Worm (Caenorhabditis elegans): ENCODE results near the gene T22F3.8.
"Not testable (repeated sequence)": the region's sequence is repeated elsewhere in the genome, so short reads cannot be mapped to it uniquely, and the experiment has no call there.

The T22F3.8 gene

ce11 chrV:3632249-3633030, 27.2 kb upstream of the T22F3.8 start:
- TF ChIP-seq B0310.2 (tag; optimal IDR thresholded peaks at IDR 0.05) (no peak), flt-1 (GFP tag; IDR thresholded peaks at IDR 0.05) (no peak), tbx-11 (GFP tag; IDR thresholded peaks at IDR 0.05) (no peak), F13C5.2 (tag; optimal IDR thresholded peaks at IDR 0.05) (no peak), scrt-1 (GFP tag; IDR thresholded peaks at IDR 0.05) (no peak), hnd-1 (tag; optimal IDR thresholded peaks at IDR 0.05) (no peak)

ce11 chrV:3631591-3631990, 26.4 kb upstream of the T22F3.8 start, which contains the start of gene F59B1.6:
Gene F59B1.6, minus strand, starts transcription at chrV:3631691.
- no peak for TF ChIP-seq ceh-13 (GFP tag; optimal IDR thresholded peaks at IDR 0.05)

- no peak for TF ChIP-seq B0310.2 (tag; optimal IDR thresholded peaks at IDR 0.05)
- no peak for TF ChIP-seq ets-7 (tag; optimal IDR thresholded peaks at IDR 0.05)
- TF ChIP-seq ceh-13 (GFP tag; optimal IDR thresholded peaks at IDR 0.05) = no peak
- no peak for TF ChIP-seq tra-4 (tag; optimal IDR thresholded peaks at IDR 0.05)
- no peak for TF ChIP-seq tbx-11 (GFP tag; IDR thresholded peaks at IDR 0.05)
- no peak for TF ChIP-seq hmg-4 (GFP tag; optimal IDR thresholded peaks at IDR 0.05)
- TF ChIP-seq scrt-1 (GFP tag; IDR thresholded peaks at IDR 0.05) = no peak
- no peak for TF ChIP-seq F13C5.2 (tag; optimal IDR thresholded peaks at IDR 0.05)
- TF ChIP-seq tbx-37 (GFP tag; conservative IDR thresholded peaks at IDR 0.05) = no peak
- TF ChIP-seq ama-1 (optimal IDR thresholded peaks at IDR 0.05) = no peak
- TF ChIP-seq aly-1 (tag; optimal IDR thresholded peaks at IDR 0.05) = no peak
- TF ChIP-seq ceh-36 (tag; optimal IDR thresholded peaks at IDR 0.05) = no peak
Observed at ce11 chrV:3626944-3627343, 21.7 kb upstream of the T22F3.8 start, which contains the start of gene F59B1.4. Gene F59B1.4, minus strand, starts transcription at chrV:3627044.

ce11 chrV:3620608-3621007, 15.4 kb upstream of the T22F3.8 start, which contains the start of gene srx-93:
Gene srx-93, minus strand, starts transcription at chrV:3620708.
- TF ChIP-seq hnd-1 (tag; optimal IDR thresholded peaks at IDR 0.05); sea-1 (GFP tag; conservative IDR thresholded peaks at IDR 0.05); pes-1 (GFP tag; IDR thresholded peaks at IDR 0.05): not testable (repeated sequence)

ce11 chrV:3616844-3617243, 11.6 kb upstream of the T22F3.8 start:
- TF ChIP-seq ceh-36 (tag; optimal IDR thresholded peaks at IDR 0.05) (no peak), hmbx-1 (tag; optimal IDR thresholded peaks at IDR 0.05) (no peak)

ce11 chrV:3614397-3614796, 9.2 kb upstream of the T22F3.8 start, which contains the start of gene T22F3.11:
Gene T22F3.11, minus strand, starts transcription at chrV:3614553.
- TF ChIP-seq B0310.2 (tag; optimal IDR thresholded peaks at IDR 0.05) (no peak), flt-1 (GFP tag; IDR thresholded peaks at IDR 0.05) (no peak), pes-1 (GFP tag; IDR thresholded peaks at IDR 0.05) (no peak), hnd-1 (tag; optimal IDR thresholded peaks at IDR 0.05) (no peak), tbx-11 (GFP tag; IDR thresholded peaks at IDR 0.05) (no peak)

- TF ChIP-seq B0310.2 (tag; optimal IDR thresholded peaks at IDR 0.05) = no peak
- TF ChIP-seq ama-1 (optimal IDR thresholded peaks at IDR 0.05) = no peak
- no peak for TF ChIP-seq scrt-1 (GFP tag; IDR thresholded peaks at IDR 0.05)
- TF ChIP-seq hnd-1 (tag; optimal IDR thresholded peaks at IDR 0.05) = no peak
- TF ChIP-seq sea-1 (GFP tag; conservative IDR thresholded peaks at IDR 0.05) = no peak
- TF ChIP-seq tbx-37 (GFP tag; conservative IDR thresholded peaks at IDR 0.05) = no peak
Observed at ce11 chrV:3613042-3613441, 7.8 kb upstream of the T22F3.8 start.

ce11 chrV:3611654-3612053, 6.4 kb upstream of the T22F3.8 start, which contains the start of gene T22F3.10:
Gene T22F3.10, minus strand, starts transcription at chrV:3611754.
- no peak for TF ChIP-seq ama-1 (optimal IDR thresholded peaks at IDR 0.05)

ce11 chrV:3610709-3611108, 5.5 kb upstream of the T22F3.8 start:
- no peak for TF ChIP-seq flt-1 (GFP tag; IDR thresholded peaks at IDR 0.05)
- no peak for TF ChIP-seq aly-1 (tag; optimal IDR thresholded peaks at IDR 0.05)
- no peak for TF ChIP-seq tbx-37 (GFP tag; conservative IDR thresholded peaks at IDR 0.05)
- no peak for TF ChIP-seq sea-1 (GFP tag; conservative IDR thresholded peaks at IDR 0.05)
- TF ChIP-seq ceh-36 (tag; optimal IDR thresholded peaks at IDR 0.05) = no peak
- TF ChIP-seq tbx-11 (GFP tag; IDR thresholded peaks at IDR 0.05) = no peak
- no peak for TF ChIP-seq hnd-1 (tag; optimal IDR thresholded peaks at IDR 0.05)
- TF ChIP-seq tra-4 (tag; optimal IDR thresholded peaks at IDR 0.05) = no peak
- no peak for TF ChIP-seq B0310.2 (tag; optimal IDR thresholded peaks at IDR 0.05)
- TF ChIP-seq hmg-4 (GFP tag; optimal IDR thresholded peaks at IDR 0.05) = no peak
- no peak for TF ChIP-seq ama-1 (optimal IDR thresholded peaks at IDR 0.05)
- TF ChIP-seq F13C5.2 (tag; optimal IDR thresholded peaks at IDR 0.05) = no peak
- no peak for TF ChIP-seq ceh-13 (GFP tag; optimal IDR thresholded peaks at IDR 0.05)
